Worm (Caenorhabditis elegans): ENCODE measurements around the gene spcs-3.

Gene spcs-3

ce11 chrIII:8093079-8093623, 48.3 kb downstream of the spcs-3 start, which contains the start of gene K06H7.2 (continued):
- TF ChIP-seq blmp-1 (tag; optimal IDR thresholded peaks at IDR 0.05) (peak; percentile 38), fkh-8 (tag; optimal IDR thresholded peaks at IDR 0.05) (peak; percentile 44), egl-13 (tag; optimal IDR thresholded peaks at IDR 0.05) (no peak), ztf-4 (tag; optimal IDR thresholded peaks at IDR 0.05) (no peak), dsc-1 (tag; optimal IDR thresholded peaks at IDR 0.05) (peak; percentile 19), lin-15B (tag; optimal IDR thresholded peaks at IDR 0.05) (peak; percentile 78), nhr-20 (tag; optimal IDR thresholded peaks at IDR 0.05) (peak; percentile 50), ceh-82 (tag; optimal IDR thresholded peaks at IDR 0.05) (peak in 1 of 3 experiments; percentile 39), jun-1 (tag; optimal IDR thresholded peaks at IDR 0.05) (no peak), lin-35 (GFP tag; optimal IDR thresholded peaks at IDR 0.05) (peak; percentile 53 to 78), zag-1 (tag; optimal IDR thresholded peaks at IDR 0.05) (no peak)
